Fruit fly (Drosophila melanogaster) whole organism, embryonic: ENCODE measurements around the gene AANATL7.

ENCODE experiments used
- ATbp ChIP-seq: fragments of 200-800 bp; sonication (Bioruptor generic); optimal IDR thresholded peaks from 2 replicates; lab custom pipeline; 2017; ENCODE audit warnings: missing biosample characterization, mild to moderate bottlenecking, missing genetic modification characterization, missing genetic modification reagents
- Ada2b ChIP-seq: fragments of 200-800 bp; sonication (Bioruptor generic); IDR thresholded peaks from 2 replicates; pipeline ENCODE4 v1.3.6; 2022; ENCODE audit warnings: missing biosample characterization, missing genetic modification characterization
- Atf3 ChIP-seq: fragments of 200-800 bp; sonication (Bioruptor generic); optimal IDR thresholded peaks from 3 replicates; lab custom pipeline; 2016; ENCODE audit warnings: missing biosample characterization, missing genetic modification characterization
- Awh ChIP-seq: fragments of 200-800 bp; sonication (Bioruptor generic); IDR thresholded peaks from 2 replicates; pipeline ENCODE4, ENCODE4 v1.3.6; 2022; ENCODE audit warnings: missing biosample characterization, missing genetic modification characterization
- C15 ChIP-seq: fragments of 200-800 bp; sonication (Bioruptor generic); IDR thresholded peaks from 3 replicates; pipeline ENCODE4 v1.3.6; 2022; ENCODE audit warnings: missing biosample characterization, missing genetic modification characterization
- CG10147 ChIP-seq: fragments of 200-800 bp; sonication (Bioruptor generic); optimal IDR thresholded peaks from 2 replicates; lab custom pipeline; 2019; ENCODE audit warnings: missing biosample characterization, mild to moderate bottlenecking, missing genetic modification characterization, moderate library complexity
- CG1024 ChIP-seq: fragments of 200-800 bp; sonication (Bioruptor generic); IDR thresholded peaks from 2 replicates; pipeline ENCODE4 v1.3.6; 2022; ENCODE audit warnings: missing biosample characterization, missing genetic modification characterization
- CG10267 ChIP-seq: fragments of 200-800 bp; sonication (Bioruptor generic); optimal IDR thresholded peaks from 2 replicates; lab custom pipeline; 2018; ENCODE audit warnings: missing biosample characterization, mild to moderate bottlenecking, missing genetic modification characterization, moderate library complexity
- CG10431 ChIP-seq: fragments of 200-800 bp; sonication (Bioruptor generic); optimal IDR thresholded peaks from 3 replicates; lab custom pipeline; 2018; ENCODE audit warnings: missing biosample characterization, mild to moderate bottlenecking, missing genetic modification characterization
- CG11723 ChIP-seq: fragments of 200-800 bp; sonication (Bioruptor generic); optimal IDR thresholded peaks from 2 replicates; lab custom pipeline; 2017; ENCODE audit warnings: missing biosample characterization, mild to moderate bottlenecking, missing genetic modification characterization
- CG1792 ChIP-seq: fragments of 200-800 bp; sonication (Bioruptor generic); optimal IDR thresholded peaks from 2 replicates; lab custom pipeline; 2016; ENCODE audit warnings: missing biosample characterization, missing genetic modification characterization
- CG2120 ChIP-seq: fragments of 200-800 bp; sonication (Bioruptor generic); optimal IDR thresholded peaks from 3 replicates; lab custom pipeline; 2016; ENCODE audit warnings: missing biosample characterization, missing genetic modification characterization
- CG2199 ChIP-seq: fragments of 200-800 bp; sonication (Bioruptor generic); IDR thresholded peaks from 3 replicates; pipeline ENCODE4 v1.3.6; 2022; ENCODE audit warnings: missing biosample characterization, missing genetic modification characterization
- CG30431 ChIP-seq: fragments of 200-800 bp; sonication (Bioruptor generic); optimal IDR thresholded peaks from 2 replicates; lab custom pipeline; 2017; ENCODE audit warnings: missing biosample characterization, missing genetic modification characterization
- CG42726 ChIP-seq: fragments of 200-800 bp; sonication (Bioruptor generic); IDR thresholded peaks from 2 replicates; pipeline ENCODE4 v1.3.6; 2022; ENCODE audit warnings: missing biosample characterization, missing genetic modification characterization; ENCODE audit not compliant: partially characterized antibody
- CG4424 ChIP-seq: fragments of 200-800 bp; sonication (Bioruptor generic); optimal IDR thresholded peaks from 3 replicates; lab custom pipeline; 2016; ENCODE audit warnings: missing biosample characterization, missing genetic modification characterization
- CG6689 ChIP-seq: fragments of 200-800 bp; sonication (Bioruptor generic); IDR thresholded peaks from 2 replicates; pipeline ENCODE4 v1.3.6; 2022; ENCODE audit warnings: missing biosample characterization, missing genetic modification characterization
- CG8765 ChIP-seq: fragments of 200-800 bp; sonication (Bioruptor generic); IDR thresholded peaks from 2 replicates; pipeline ENCODE4 v1.3.6; 2022; ENCODE audit warnings: missing biosample characterization, missing genetic modification characterization
- CG8944 ChIP-seq: fragments of 200-800 bp; sonication (Bioruptor generic); optimal IDR thresholded peaks from 3 replicates; lab custom pipeline; 2016; ENCODE audit warnings: missing biosample characterization, missing genetic modification characterization
- CkIIα-i1 ChIP-seq: fragments of 200-800 bp; sonication (Bioruptor generic); IDR thresholded peaks from 2 replicates; pipeline ENCODE4 v1.3.6; 2022; ENCODE audit warnings: missing biosample characterization, missing genetic modification characterization
- Dbx ChIP-seq: fragments of 200-800 bp; sonication (Bioruptor generic); IDR thresholded peaks from 3 replicates; pipeline ENCODE4 v1.3.6; 2022; ENCODE audit warnings: missing biosample characterization, missing genetic modification characterization
- Dip2 ChIP-seq: fragments of 200-800 bp; sonication (Bioruptor generic); IDR thresholded peaks from 2 replicates; pipeline ENCODE4 v1.3.6; 2022; ENCODE audit warnings: missing biosample characterization, missing genetic modification characterization
- E2f1 ChIP-seq: fragments of 200-800 bp; sonication (Bioruptor generic); IDR thresholded peaks from 2 replicates; pipeline ENCODE4 v1.3.6; 2022; ENCODE audit warnings: missing biosample characterization, missing genetic modification characterization
- ERR ChIP-seq: fragments of 200-800 bp; sonication (Bioruptor generic); optimal IDR thresholded peaks from 2 replicates; lab custom pipeline; 2016; ENCODE audit warnings: missing biosample characterization, missing genetic modification characterization
- HmgD ChIP-seq: fragments of 200-800 bp; sonication (Bioruptor generic); optimal IDR thresholded peaks from 3 replicates; lab custom pipeline; 2016; ENCODE audit warnings: missing biosample characterization, missing genetic modification characterization
- Hmx ChIP-seq: fragments of 200-800 bp; sonication (Bioruptor generic); optimal IDR thresholded peaks from 2 replicates; lab custom pipeline; 2016; ENCODE audit warnings: missing biosample characterization, missing genetic modification characterization
- Hr78 ChIP-seq, 2 experiments: fragments of 200-800 bp in 1 of 2; fragments of >200 bp in 1 of 2; sonication (Bioruptor generic) in 1 of 2; optimal IDR thresholded peaks; 2 replicates each; lab custom pipeline; 2017 to 2019; ENCODE audit warnings: missing biosample characterization in 2 of 2, missing genetic modification characterization in 2 of 2, mild to moderate bottlenecking in 1 of 2, moderate library complexity in 1 of 2
- Meics ChIP-seq: fragments of 200-800 bp; sonication (Bioruptor generic); optimal IDR thresholded peaks from 2 replicates; lab custom pipeline; 2017; ENCODE audit warnings: missing biosample characterization, mild to moderate bottlenecking, missing genetic modification characterization
- NC2β ChIP-seq: fragments of 200-800 bp; sonication (Bioruptor generic); optimal IDR thresholded peaks from 2 replicates; lab custom pipeline; 2016; ENCODE audit warnings: missing biosample characterization, missing genetic modification characterization
- Oaz ChIP-seq: fragments of 200-800 bp; sonication (Bioruptor generic); IDR thresholded peaks from 2 replicates; pipeline ENCODE4 v1.3.6; 2022; ENCODE audit warnings: missing biosample characterization, missing genetic modification characterization
- PHDP ChIP-seq: fragments of 200-800 bp; sonication (Bioruptor generic); optimal IDR thresholded peaks from 3 replicates; lab custom pipeline; 2018; ENCODE audit warnings: missing biosample characterization, mild to moderate bottlenecking, missing genetic modification characterization, moderate library complexity
- bab2 ChIP-seq: fragments of 200-800 bp; sonication (Bioruptor generic); optimal IDR thresholded peaks from 2 replicates; lab custom pipeline; 2016; ENCODE audit warnings: missing biosample characterization, missing genetic modification characterization
- bowl ChIP-seq: fragments of 200-800 bp; sonication (Bioruptor generic); IDR thresholded peaks from 2 replicates; pipeline ENCODE4 v1.3.6; 2022; ENCODE audit warnings: missing biosample characterization, missing genetic modification characterization
- chif ChIP-seq, 2 experiments: fragments of 200-800 bp; sonication (Bioruptor generic); optimal IDR thresholded peaks; 3 replicates each; lab custom pipeline; 2016; ENCODE audit warnings: missing biosample characterization in 2 of 2, missing genetic modification characterization in 2 of 2
- croc ChIP-seq: fragments of 200-800 bp; sonication (Bioruptor generic); conservative IDR thresholded peaks from 3 replicates; pipeline ENCODE4 v1.3.6; 2022; ENCODE audit warnings: missing biosample characterization, missing genetic modification characterization
- crol ChIP-seq: fragments of 200-800 bp; sonication (Bioruptor generic); IDR thresholded peaks from 2 replicates; pipeline ENCODE4 v1.3.6; 2022; ENCODE audit warnings: missing biosample characterization, missing genetic modification characterization
- emc ChIP-seq: fragments of 200-800 bp; sonication (Bioruptor generic); optimal IDR thresholded peaks from 2 replicates; lab custom pipeline; 2016; ENCODE audit warnings: missing biosample characterization, missing genetic modification characterization
- ewg ChIP-seq: fragments of 200-800 bp; sonication (Bioruptor generic); optimal IDR thresholded peaks from 3 replicates; lab custom pipeline; 2017; ENCODE audit warnings: mild to moderate bottlenecking, missing biosample characterization, missing genetic modification reagents, missing genetic modification characterization
- hb ChIP-seq: fragments of 200-800 bp; sonication (Bioruptor generic); IDR thresholded peaks from 3 replicates; pipeline ENCODE4 v1.3.6; 2022; ENCODE audit warnings: missing biosample characterization, missing genetic modification characterization; ENCODE audit not compliant: partially characterized antibody
- lab ChIP-seq: fragments of 200-800 bp; sonication (Bioruptor generic); optimal IDR thresholded peaks from 3 replicates; lab custom pipeline; 2017; ENCODE audit warnings: missing biosample characterization, missing genetic modification characterization, mild to moderate bottlenecking, moderate library complexity, missing genetic modification reagents
- maf-S ChIP-seq: fragments of 200-800 bp; sonication (Bioruptor generic); optimal IDR thresholded peaks from 2 replicates; lab custom pipeline; 2016; ENCODE audit warnings: missing biosample characterization, missing genetic modification characterization
- nerfin-2 ChIP-seq: fragments of 200-800 bp; sonication (Bioruptor generic); IDR thresholded peaks from 2 replicates; pipeline ENCODE4 v1.3.6; 2022; ENCODE audit warnings: missing biosample characterization, missing genetic modification characterization; ENCODE audit not compliant: partially characterized antibody
- odd ChIP-seq: fragments of 200-800 bp; sonication (Bioruptor generic); optimal IDR thresholded peaks from 2 replicates; lab custom pipeline; 2017; ENCODE audit warnings: missing biosample characterization, mild to moderate bottlenecking, missing genetic modification characterization
- phol ChIP-seq: fragments of 200-800 bp; sonication (Bioruptor generic); optimal IDR thresholded peaks from 3 replicates; lab custom pipeline; 2018; ENCODE audit warnings: missing biosample characterization, mild to moderate bottlenecking, missing genetic modification characterization, moderate library complexity
- schlank ChIP-seq: fragments of 200-800 bp; sonication (Bioruptor generic); optimal IDR thresholded peaks from 2 replicates; lab custom pipeline; 2018; ENCODE audit warnings: missing biosample characterization, mild to moderate bottlenecking, missing genetic modification characterization
- sisA ChIP-seq: fragments of 200-800 bp; sonication (Bioruptor generic); IDR thresholded peaks from 2 replicates; pipeline ENCODE4 v1.3.6; 2022; ENCODE audit warnings: missing biosample characterization, missing genetic modification characterization
- slbo ChIP-seq: fragments of 200-800 bp; sonication (Bioruptor generic); IDR thresholded peaks from 2 replicates; pipeline ENCODE4 v1.3.6; 2022; ENCODE audit warnings: missing biosample characterization, missing genetic modification characterization
- ssp ChIP-seq: fragments of 200-800 bp; sonication (Bioruptor generic); IDR thresholded peaks from 2 replicates; pipeline ENCODE4 v1.3.6; 2022; ENCODE audit warnings: missing biosample characterization, missing genetic modification characterization
- tll ChIP-seq, 2 experiments: fragments of 200-800 bp in 1 of 2; fragments of >200 bp in 1 of 2; sonication (Bioruptor generic) in 1 of 2; optimal IDR thresholded peaks; 2 replicates each; lab custom pipeline; 2017 to 2019; ENCODE audit warnings: missing biosample characterization in 2 of 2, missing genetic modification characterization in 2 of 2, mild to moderate bottlenecking in 1 of 2, moderate library complexity in 1 of 2
- wor ChIP-seq: fragments of 200-800 bp; sonication (Bioruptor generic); IDR thresholded peaks from 2 replicates; pipeline ENCODE4 v1.3.6; 2022; ENCODE audit warnings: missing biosample characterization, missing genetic modification characterization

Gene AANATL7

DNA sequence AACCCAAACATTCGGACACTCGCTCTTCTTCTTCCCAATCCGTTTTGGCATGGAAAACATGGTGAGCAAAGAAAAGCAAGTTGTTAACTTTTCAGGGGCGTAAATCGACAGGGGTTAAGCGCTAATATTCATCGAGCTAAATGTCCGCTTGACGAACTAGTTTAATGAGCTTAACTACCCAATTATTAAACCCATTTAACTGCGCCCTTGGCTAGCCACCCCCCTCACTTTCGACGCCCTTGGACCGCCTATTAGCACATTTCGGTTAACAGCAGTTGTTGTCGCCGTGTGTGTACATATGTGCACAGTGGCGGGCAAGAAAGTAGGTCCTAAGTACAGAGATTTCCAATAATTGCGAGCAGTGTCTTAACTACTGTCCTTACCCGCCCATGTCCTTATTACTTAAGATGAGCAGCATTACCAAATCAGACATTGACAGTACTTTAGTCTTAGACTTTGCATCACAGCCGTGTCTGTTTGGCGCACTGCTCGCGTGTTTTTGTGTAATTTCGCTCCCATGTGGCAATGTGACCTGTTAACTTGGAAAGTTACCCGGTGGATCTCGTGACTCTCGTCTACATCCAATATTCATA, 8.8 kb downstream of the AANATL7 start (continued):
- peak; percentile 49; the same call in 1 of the 2 replicates for TF ChIP-seq CkIIα-i1 (GFP tag; lab: Robert Waterston, UW)
- peak; percentile 91 for TF ChIP-seq maf-S (GFP tag; lab: Kevin White, UChicago)
- peak; percentile 99 for TF ChIP-seq CG2120 (GFP tag; lab: Kevin White, UChicago)
- peak; percentile 85; the same call in 2 of the 3 replicates for TF ChIP-seq CG2199
- no peak for TF ChIP-seq nerfin-2 (GFP tag; lab: Robert Waterston, UW)
- peak; percentile 88 for TF ChIP-seq CG8765
- TF ChIP-seq wor, result peak; percentile 72
- peak; percentile 98 for TF ChIP-seq Dbx (GFP tag; lab: Robert Waterston, UW)
- peak; percentile 91 for TF ChIP-seq ERR
- peak; percentile 81 for TF ChIP-seq Hmx (GFP tag; lab: Kevin White, UChicago)
- peak; percentile 96 for TF ChIP-seq HmgD
- TF ChIP-seq hb, result no peak
- peak; percentile 73 for TF ChIP-seq ssp (GFP tag; lab: Robert Waterston, UW)
- peak; percentile 98 for TF ChIP-seq slbo (GFP tag; lab: Robert Waterston, UW)
- peak; percentile 74 for TF ChIP-seq bowl (GFP tag; lab: Robert Waterston, UW)
- peak; percentile 94 for TF ChIP-seq Meics (GFP tag; lab: Kevin White, UChicago)
- TF ChIP-seq phol (tag; lab: Kevin White, UChicago), result peak; percentile 78
- TF ChIP-seq CG1792 (GFP tag; lab: Kevin White, UChicago), result peak; percentile 90
- TF ChIP-seq Dip2 (GFP tag; lab: Robert Waterston, UW), result no peak
- TF ChIP-seq tll (GFP tag; optimal IDR thresholded peaks at IDR 0.05; lab: Kevin White, UChicago), result no peak
- peak; percentile 93 for TF ChIP-seq CG8944 (GFP tag; lab: Kevin White, UChicago)
- TF ChIP-seq croc (GFP tag; lab: Robert Waterston, UW), result peak; percentile 66
- peak; percentile 67 for TF ChIP-seq CG10267 (tag; lab: Kevin White, UChicago)
- TF ChIP-seq CG42726, result no peak
- peak; percentile 85 for TF ChIP-seq NC2β (GFP tag; lab: Kevin White, UChicago)
- peak; percentile 92 for TF ChIP-seq sisA
- peak; percentile 82 for TF ChIP-seq ewg (GFP tag; lab: Kevin White, UChicago)
- TF ChIP-seq CG10431 (GFP tag; lab: Kevin White, UChicago), result no peak
- TF ChIP-seq chif (GFP tag; optimal IDR thresholded peaks at IDR 0.05; lab: Kevin White, UChicago), result peak; percentile 85 to 93
- TF ChIP-seq PHDP, result peak; percentile 93
- TF ChIP-seq ATbp, result peak; percentile 88
- peak; percentile 94 for TF ChIP-seq schlank (tag; lab: Kevin White, UChicago)
- peak; percentile 75 for TF ChIP-seq Oaz (GFP tag; lab: Robert Waterston, UW)
- peak; percentile 90 for TF ChIP-seq E2f1 (GFP tag; lab: Robert Waterston, UW)
- no peak for TF ChIP-seq crol (GFP tag; lab: Robert Waterston, UW)
- peak; percentile 83 for TF ChIP-seq Atf3 (GFP tag; lab: Kevin White, UChicago)
- peak; percentile 86 for TF ChIP-seq CG4424
- peak in 1 of 2 experiments; percentile 51 for TF ChIP-seq Hr78 (GFP tag; optimal IDR thresholded peaks at IDR 0.05; lab: Kevin White, UChicago)
- TF ChIP-seq odd, result peak; percentile 73
- TF ChIP-seq CG6689 (GFP tag; lab: Robert Waterston, UW), result peak; percentile 88
- TF ChIP-seq CG10147 (GFP tag; lab: Kevin White, UChicago), result peak; percentile 90
- TF ChIP-seq Awh (GFP tag; lab: Robert Waterston, UW), result peak; percentile 89
- TF ChIP-seq lab (GFP tag; lab: Kevin White, UChicago), result peak; percentile 97
- TF ChIP-seq Ada2b (GFP tag; lab: Robert Waterston, UW), result peak; percentile 94
- TF ChIP-seq CG30431 (GFP tag; lab: Kevin White, UChicago), result peak; percentile 90
- peak; percentile 70; the same call in 2 of the 3 replicates for TF ChIP-seq C15 (GFP tag; lab: Robert Waterston, UW)
- peak; percentile 85 for TF ChIP-seq emc (GFP tag; lab: Kevin White, UChicago)
- TF ChIP-seq CG11723, result peak; percentile 77
- peak; percentile 95 for TF ChIP-seq bab2 (GFP tag; lab: Kevin White, UChicago)
- TF ChIP-seq CG1024 (GFP tag; lab: Robert Waterston, UW), result peak; percentile 62
